Worm (Caenorhabditis elegans): ENCODE data around the gene ugtp-1.

DNA sequence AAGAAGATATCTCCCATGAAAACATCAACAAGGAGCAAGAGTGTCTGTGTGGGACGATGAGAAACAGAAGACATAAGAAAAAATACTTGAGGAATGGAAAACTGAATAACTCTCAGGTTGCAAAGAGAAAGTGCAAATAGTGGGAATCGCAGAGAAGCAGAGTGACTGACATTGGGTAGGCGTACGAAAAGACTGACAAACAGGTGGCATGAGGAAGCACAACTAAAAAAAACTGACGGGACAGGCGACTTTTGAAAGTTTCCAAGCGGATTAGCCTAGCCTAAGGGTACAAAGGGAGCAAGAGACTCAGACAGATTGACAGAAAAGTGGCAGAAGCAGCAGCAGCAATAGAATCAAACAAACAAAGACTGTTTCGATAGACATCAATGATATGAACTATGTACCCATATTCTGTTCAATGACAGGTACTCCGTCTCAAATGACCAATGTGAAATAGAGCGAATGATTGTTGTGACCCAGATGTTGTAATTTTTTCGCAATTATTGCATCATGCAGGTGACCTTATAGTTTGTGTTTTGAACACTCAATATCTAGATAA, 16.1 kb downstream of the ugtp-1 start:
- TF ChIP-seq ama-1 (optimal IDR thresholded peaks at IDR 0.05) (no peak), ets-7 (tag; optimal IDR thresholded peaks at IDR 0.05) (no peak), sea-1 (GFP tag; conservative IDR thresholded peaks at IDR 0.05) (no peak), aly-1 (tag; optimal IDR thresholded peaks at IDR 0.05) (no peak), flt-1 (GFP tag; IDR thresholded peaks at IDR 0.05) (no peak), hnd-1 (tag; optimal IDR thresholded peaks at IDR 0.05) (no peak), tra-4 (tag; optimal IDR thresholded peaks at IDR 0.05) (no peak), ceh-36 (tag; optimal IDR thresholded peaks at IDR 0.05) (no peak), hmbx-1 (tag; optimal IDR thresholded peaks at IDR 0.05) (no peak), ceh-13 (GFP tag; optimal IDR thresholded peaks at IDR 0.05) (no peak), F13C5.2 (tag; optimal IDR thresholded peaks at IDR 0.05) (no peak), tbx-37 (GFP tag; conservative IDR thresholded peaks at IDR 0.05) (no peak)

Data from whole organism, early embryonic.